Fruit fly (Drosophila melanogaster): ENCODE data around the gene CG9737.

dm6 chr3R:30270318-30271119 lies 27.4 kb upstream of the CG9737 start:
- no peak for TF ChIP-seq tai (GFP tag; optimal IDR thresholded peaks at IDR 0.05)
- TF ChIP-seq psq (GFP tag; optimal IDR thresholded peaks at IDR 0.05): no peak
